Worm (Caenorhabditis elegans) whole organism, mixed stage, embryonic: ENCODE data around the gene elo-5.

Source experiments
- elt-3 ChIP-seq: fragments of 150-350 bp; optimal IDR thresholded peaks from 2 replicates; lab custom pipeline; 2014; ENCODE audit warnings: missing biosample characterization, missing genetic modification characterization
- lin-13 ChIP-seq: fragments of 150-350 bp; optimal IDR thresholded peaks from 2 replicates; lab custom pipeline; 2014; ENCODE audit warnings: missing biosample characterization, missing genetic modification characterization
- mls-2 ChIP-seq: sonication (generic microtip); optimal IDR thresholded peaks from 2 replicates; lab custom pipeline; 2016; ENCODE audit warnings: mild to moderate bottlenecking, missing genetic modification characterization, moderate library complexity, missing compliant biosample characterization
- nhr-12 ChIP-seq: fragments of 150-350 bp; optimal IDR thresholded peaks from 2 replicates; lab custom pipeline; 2014; ENCODE audit warnings: missing biosample characterization, missing genetic modification characterization
- nhr-237 ChIP-seq: fragments of 150-350 bp; optimal IDR thresholded peaks from 2 replicates; lab custom pipeline; 2014; ENCODE audit warnings: missing biosample characterization, missing genetic modification characterization
- unc-39 ChIP-seq: fragments of 150-350 bp; optimal IDR thresholded peaks from 2 replicates; lab custom pipeline; 2014; ENCODE audit warnings: missing biosample characterization, missing genetic modification characterization

DNA sequence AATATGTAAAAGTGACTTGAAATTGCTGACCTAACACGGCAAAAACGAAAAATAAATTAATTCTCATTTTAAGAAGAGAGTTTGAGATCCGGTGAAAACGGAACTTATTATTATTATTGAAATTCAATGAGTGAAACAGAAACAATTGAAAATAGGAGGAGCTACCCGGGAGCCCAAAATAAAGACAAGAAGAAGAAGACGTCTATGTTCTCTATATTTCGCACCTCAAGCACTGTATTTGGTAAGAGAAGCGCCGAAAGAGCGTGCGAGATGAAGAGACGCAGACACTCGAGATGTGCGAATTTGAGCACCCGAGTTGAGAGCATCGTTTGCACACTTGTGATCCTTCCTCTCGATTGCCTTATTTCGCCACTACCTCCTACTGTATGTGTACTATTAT lies 38.8 kb upstream of the elo-5 start, which contains the start of gene spp-7:
- no peak for TF ChIP-seq nhr-12 (tag; lab: Kevin White, UChicago)
- no peak for TF ChIP-seq unc-39 (tag; lab: Kevin White, UChicago)
- TF ChIP-seq nhr-237 (tag; lab: Kevin White, UChicago) = no peak
- TF ChIP-seq elt-3 (tag; lab: Kevin White, UChicago) = no peak
- TF ChIP-seq lin-13 (tag; lab: Kevin White, UChicago) = no peak
- no peak for TF ChIP-seq mls-2 (tag; lab: Kevin White, UChicago)
